Fruit fly (Drosophila melanogaster): ENCODE data around the gene Gs2.

DNA sequence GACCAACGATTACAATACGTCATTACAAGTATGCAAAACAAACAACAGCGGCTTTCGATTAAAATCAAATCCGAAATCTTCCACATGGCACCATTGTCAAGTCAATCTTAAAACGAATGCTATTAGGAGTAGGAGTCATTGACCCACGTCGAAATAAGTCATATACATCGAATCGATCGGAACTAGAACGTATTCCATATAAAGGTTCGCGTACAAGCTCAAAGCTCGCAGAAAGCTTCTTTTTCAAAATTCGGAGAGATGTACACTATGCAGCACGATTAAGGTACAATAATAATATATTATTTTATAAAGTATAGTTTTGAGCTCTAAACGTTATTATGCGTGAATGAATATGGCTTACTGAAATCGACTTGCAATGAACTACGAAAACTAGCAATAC, 11.3 kb downstream of the Gs2 start:
- TF ChIP-seq pad (GFP tag; optimal IDR thresholded peaks at IDR 0.05) (no peak), CG14711 (tag; optimal IDR thresholded peaks at IDR 0.05) (no peak), ovo (GFP tag; optimal IDR thresholded peaks at IDR 0.05) (no peak), CG1620 (GFP tag; optimal IDR thresholded peaks at IDR 0.05) (no peak), CG12768 (GFP tag; optimal IDR thresholded peaks at IDR 0.05) (no peak), CG7045 (GFP tag; optimal IDR thresholded peaks at IDR 0.05) (no peak), cic (GFP tag; optimal IDR thresholded peaks at IDR 0.05) (no peak), CG7101 (tag; optimal IDR thresholded peaks at IDR 0.05) (no peak), toe (GFP tag; optimal IDR thresholded peaks at IDR 0.05) (no peak), Mnt (GFP tag; optimal IDR thresholded peaks at IDR 0.05) (no peak), CG11617 (GFP tag; optimal IDR thresholded peaks at IDR 0.05) (no peak)

All from whole organism, adult.